Fruit fly (Drosophila melanogaster): ENCODE data around the gene CG34163.

CG34163 gene

dm6 chr2L:12026458-12027431 is 38.7 kb downstream of the CG34163 start (continued):
- TF ChIP-seq lz (GFP tag; optimal IDR thresholded peaks at IDR 0.05), result peak; percentile 75
- TF ChIP-seq CG6808 (GFP tag; optimal IDR thresholded peaks at IDR 0.05), result peak; percentile 85
- TF ChIP-seq Sox14 (GFP tag; optimal IDR thresholded peaks at IDR 0.05), result peak; percentile 68
- TF ChIP-seq CG11902 (GFP tag; optimal IDR thresholded peaks at IDR 0.05), result peak; percentile 65
- TF ChIP-seq Hr38 (GFP tag; optimal IDR thresholded peaks at IDR 0.05), result no peak
- TF ChIP-seq vri (GFP tag; optimal IDR thresholded peaks at IDR 0.05), result peak; percentile 68
- TF ChIP-seq Met (GFP tag; optimal IDR thresholded peaks at IDR 0.05), result peak; percentile 64
- TF ChIP-seq CG10631 (GFP tag; optimal IDR thresholded peaks at IDR 0.05), result peak; percentile 82
- no peak for TF ChIP-seq Lpt (GFP tag; optimal IDR thresholded peaks at IDR 0.05)
- TF ChIP-seq Smox (GFP tag; optimal IDR thresholded peaks at IDR 0.05), result peak; percentile 65
- TF ChIP-seq CG31627 (GFP tag; optimal IDR thresholded peaks at IDR 0.05), result peak; percentile 74

DNA sequence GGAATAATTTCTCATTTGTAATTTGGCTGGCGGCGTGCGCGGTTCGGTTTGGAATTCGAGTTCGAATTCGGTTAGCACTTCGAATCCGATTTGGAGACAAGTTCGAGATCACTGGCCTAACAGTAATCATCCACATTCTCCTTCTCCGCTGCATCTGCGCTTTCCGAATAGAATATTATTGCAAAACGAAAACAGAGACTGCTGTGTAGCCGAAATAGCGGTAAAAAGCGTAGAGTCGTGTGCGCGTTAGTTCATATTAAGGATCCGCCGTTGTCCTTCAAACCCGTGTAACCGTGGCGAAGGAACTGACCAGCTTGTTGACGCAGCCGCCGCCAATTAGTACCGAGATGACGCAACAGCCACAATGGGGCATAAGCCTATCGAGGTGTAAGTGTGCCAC is 39.4 kb downstream of the CG34163 start, which contains the start of gene dmGlut:
Gene dmGlut (plus strand): TSS at position 4 of the 400 bp plus-strand sequence.
- no peak for TF ChIP-seq esn (GFP tag; optimal IDR thresholded peaks at IDR 0.05)
- TF ChIP-seq dsx (GFP tag; optimal IDR thresholded peaks at IDR 0.05; ENCODE audit: poor library complexity, severe bottlenecking), result no peak
- no peak for TF ChIP-seq CG11294 (GFP tag; IDR thresholded peaks at IDR 0.05)
- no peak for TF ChIP-seq lz (GFP tag; optimal IDR thresholded peaks at IDR 0.05)
- TF ChIP-seq net (GFP tag; optimal IDR thresholded peaks at IDR 0.05), result no peak
- TF ChIP-seq topi (GFP tag; optimal IDR thresholded peaks at IDR 0.05), result no peak
- no peak for TF ChIP-seq cyc (GFP tag; optimal IDR thresholded peaks at IDR 0.05)
- no peak for TF ChIP-seq Ets21C (GFP tag; optimal IDR thresholded peaks at IDR 0.05)
- TF ChIP-seq CG11902 (GFP tag; optimal IDR thresholded peaks at IDR 0.05), result no peak
- TF ChIP-seq Eip78C (GFP tag), result no peak
- TF ChIP-seq Eip93F (GFP tag; optimal IDR thresholded peaks at IDR 0.05), result no peak
- no peak for TF ChIP-seq salr (GFP tag; optimal IDR thresholded peaks at IDR 0.05)

DNA sequence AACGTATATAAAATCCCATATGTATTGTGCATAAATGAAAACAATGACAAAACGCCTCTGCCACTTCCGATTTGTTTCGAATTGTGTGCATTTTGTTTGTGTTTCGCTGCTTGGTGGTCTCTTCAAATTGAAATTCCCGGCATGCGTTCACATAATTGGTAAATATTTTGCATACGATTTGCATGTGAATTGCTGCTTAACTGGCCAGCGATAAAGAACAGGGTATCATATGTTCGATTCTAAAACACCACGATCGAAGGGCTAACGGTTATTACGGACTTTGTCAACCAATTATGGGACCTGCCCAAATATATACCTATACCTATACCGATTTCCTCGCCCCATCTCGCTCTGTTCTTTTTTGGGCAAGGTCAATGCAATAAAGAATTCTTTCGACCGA is 40.0 kb downstream of the CG34163 start:
- peak; percentile 2 for TF ChIP-seq topi (GFP tag; optimal IDR thresholded peaks at IDR 0.05)
- TF ChIP-seq acj6 (GFP tag; optimal IDR thresholded peaks at IDR 0.05), result no peak
- TF ChIP-seq CG31627 (GFP tag; optimal IDR thresholded peaks at IDR 0.05), result no peak
- no peak for TF ChIP-seq CG4318 (GFP tag; optimal IDR thresholded peaks at IDR 0.05)
- no peak for TF ChIP-seq CG6276 (GFP tag; optimal IDR thresholded peaks at IDR 0.05)
- TF ChIP-seq svp (GFP tag), result peak; percentile 67
- TF ChIP-seq esn (GFP tag; optimal IDR thresholded peaks at IDR 0.05), result no peak
- TF ChIP-seq vri (GFP tag; optimal IDR thresholded peaks at IDR 0.05), result no peak
- no peak for TF ChIP-seq CG8119 (GFP tag; IDR thresholded peaks at IDR 0.05)
- no peak for TF ChIP-seq CG3919 (GFP tag; optimal IDR thresholded peaks at IDR 0.05)
- no peak for TF ChIP-seq CG32006 (GFP tag; optimal IDR thresholded peaks at IDR 0.05)
- peak; percentile 22 for TF ChIP-seq Met (GFP tag; optimal IDR thresholded peaks at IDR 0.05)
- TF ChIP-seq Smox (GFP tag; optimal IDR thresholded peaks at IDR 0.05), result no peak

DNA sequence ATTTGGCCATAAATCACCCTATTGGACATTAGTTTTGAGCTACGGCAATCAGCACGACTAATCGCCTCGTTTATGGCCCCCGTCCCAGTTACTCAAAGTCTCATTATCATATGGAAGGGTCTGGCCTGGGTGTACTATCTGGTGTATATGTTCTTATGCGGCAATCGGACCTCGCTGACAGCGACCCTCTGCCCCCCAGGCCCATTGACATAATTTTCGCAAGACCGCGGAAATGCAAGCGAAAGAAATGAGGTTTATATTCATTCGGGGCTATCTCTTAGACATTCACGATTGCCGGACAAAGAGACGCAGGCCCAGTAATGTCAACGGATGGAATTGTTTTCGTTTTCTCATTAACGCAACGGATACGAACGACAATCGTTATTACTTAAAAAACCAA is 40.7 kb downstream of the CG34163 start:
- TF ChIP-seq svp (GFP tag) (peak; percentile 99), CG15336 (GFP tag; IDR thresholded peaks at IDR 0.05) (no peak), CG7368 (GFP tag; optimal IDR thresholded peaks at IDR 0.05) (no peak), Eip75B (GFP tag; optimal IDR thresholded peaks at IDR 0.05) (no peak), vri (GFP tag; optimal IDR thresholded peaks at IDR 0.05) (peak; percentile 80), Sox14 (GFP tag; optimal IDR thresholded peaks at IDR 0.05) (peak; percentile 41), Eip78C (GFP tag) (peak; percentile 10), OdsH (GFP tag; optimal IDR thresholded peaks at IDR 0.05) (no peak), CG16779 (tag; optimal IDR thresholded peaks at IDR 0.05) (no peak)

Measured in whole organism, prepupa.